Fruit fly (Drosophila melanogaster) whole organism, embryonic: ENCODE measurements around the gene CG44437.
A peak's percentile ranks its signal among the peaks of the same experiment; 100 is the strongest.

Experiments used
- Abd-B ChIP-seq: fragments of 200-800 bp; sonication (Bioruptor generic); optimal IDR thresholded peaks from 2 replicates; lab custom pipeline; 2018; ENCODE audit warnings: missing biosample characterization, mild to moderate bottlenecking, missing genetic modification characterization, moderate library complexity
- CG11504 ChIP-seq: fragments of 200-800 bp; sonication (Bioruptor generic); optimal IDR thresholded peaks from 3 replicates; lab custom pipeline; 2019; ENCODE audit warnings: missing biosample characterization, mild to moderate bottlenecking, missing genetic modification characterization, moderate library complexity
- CG11560 ChIP-seq: fragments of 200-800 bp; sonication (Bioruptor generic); IDR thresholded peaks from 3 replicates; pipeline ENCODE4 v1.3.6; 2022; ENCODE audit warnings: missing biosample characterization, missing genetic modification characterization
- CG12219 ChIP-seq: fragments of 200-800 bp; sonication (Bioruptor generic); optimal IDR thresholded peaks from 3 replicates; lab custom pipeline; 2018; ENCODE audit warnings: missing biosample characterization, mild to moderate bottlenecking, missing genetic modification characterization
- CG12659 ChIP-seq: fragments of 200-800 bp; sonication (Bioruptor generic); optimal IDR thresholded peaks from 3 replicates; lab custom pipeline; 2017; ENCODE audit warnings: mild to moderate bottlenecking, missing biosample characterization, missing genetic modification reagents, missing genetic modification characterization
- CG12942 ChIP-seq: fragments of 200-800 bp; sonication (Bioruptor generic); optimal IDR thresholded peaks from 3 replicates; lab custom pipeline; 2016; ENCODE audit warnings: missing biosample characterization, missing genetic modification characterization
- CG13287 ChIP-seq: fragments of 200-800 bp; sonication (Bioruptor generic); IDR thresholded peaks from 2 replicates; pipeline ENCODE4 v1.3.6; 2022; ENCODE audit warnings: missing biosample characterization, missing genetic modification characterization; ENCODE audit not compliant: partially characterized antibody
- CG13894 ChIP-seq: fragments of 200-800 bp; sonication (Bioruptor generic); optimal IDR thresholded peaks from 3 replicates; lab custom pipeline; 2018; ENCODE audit warnings: missing biosample characterization, mild to moderate bottlenecking, missing genetic modification characterization, moderate library complexity
- CG14441 ChIP-seq: fragments of 200-800 bp; sonication (Bioruptor generic); IDR thresholded peaks from 2 replicates; pipeline ENCODE4 v1.3.6; 2022; ENCODE audit warnings: missing biosample characterization, missing genetic modification characterization
- CG1529 ChIP-seq: fragments of 200-800 bp; sonication (Bioruptor generic); optimal IDR thresholded peaks from 3 replicates; lab custom pipeline; 2018; ENCODE audit warnings: missing biosample characterization, missing genetic modification characterization
- CG15514 ChIP-seq: fragments of 200-800 bp; sonication (Bioruptor generic); optimal IDR thresholded peaks from 3 replicates; lab custom pipeline; 2017; ENCODE audit warnings: missing biosample characterization, missing genetic modification characterization, mild to moderate bottlenecking, moderate library complexity, missing genetic modification reagents
- CG17568 ChIP-seq: fragments of 200-800 bp; sonication (Bioruptor generic); optimal IDR thresholded peaks from 2 replicates; lab custom pipeline; 2018; ENCODE audit warnings: missing biosample characterization, mild to moderate bottlenecking, missing genetic modification characterization, moderate library complexity
- CG1832 ChIP-seq: fragments of 200-800 bp; sonication (Bioruptor generic); optimal IDR thresholded peaks from 2 replicates; lab custom pipeline; 2017; ENCODE audit warnings: missing biosample characterization, mild to moderate bottlenecking, missing genetic modification characterization, inconsistent platforms
- CG2889 ChIP-seq: fragments of 200-800 bp; sonication (Bioruptor generic); IDR thresholded peaks from 3 replicates; pipeline ENCODE4 v1.3.6; 2022; ENCODE audit warnings: missing biosample characterization, missing genetic modification characterization
- CG31224 ChIP-seq: fragments of 200-800 bp; sonication (Bioruptor generic); IDR thresholded peaks from 2 replicates; pipeline ENCODE4 v1.3.6; 2022; ENCODE audit warnings: missing biosample characterization, missing genetic modification characterization
- CG4282 ChIP-seq: fragments of 200-800 bp; sonication (Bioruptor generic); optimal IDR thresholded peaks from 2 replicates; lab custom pipeline; 2016; ENCODE audit warnings: missing biosample characterization, missing genetic modification characterization
- CG4617 ChIP-seq: fragments of 200-800 bp; sonication (Bioruptor generic); optimal IDR thresholded peaks from 3 replicates; lab custom pipeline; 2016; ENCODE audit warnings: missing biosample characterization, missing genetic modification characterization, borderline replicate concordance
- CG6813 ChIP-seq: fragments of 200-800 bp; sonication (Bioruptor generic); optimal IDR thresholded peaks from 2 replicates; lab custom pipeline; 2017; ENCODE audit warnings: missing biosample characterization, missing genetic modification characterization, mild to moderate bottlenecking, moderate library complexity, missing genetic modification reagents
- CG7271 ChIP-seq: fragments of 200-800 bp; sonication (Bioruptor generic); optimal IDR thresholded peaks from 2 replicates; lab custom pipeline; 2018; ENCODE audit warnings: missing biosample characterization, mild to moderate bottlenecking, missing genetic modification characterization, moderate library complexity
- CG7963 ChIP-seq: fragments of 200-800 bp; sonication (Bioruptor generic); IDR thresholded peaks from 3 replicates; pipeline ENCODE4 v1.3.6; 2022; ENCODE audit warnings: missing biosample characterization, missing genetic modification characterization; ENCODE audit not compliant: partially characterized antibody
- CG8359 ChIP-seq: fragments of 200-800 bp; sonication (Bioruptor generic); optimal IDR thresholded peaks from 2 replicates; lab custom pipeline; 2017; ENCODE audit warnings: missing biosample characterization, mild to moderate bottlenecking, missing genetic modification characterization, borderline replicate concordance
- CG9215 ChIP-seq: fragments of 200-800 bp; sonication (Bioruptor generic); IDR thresholded peaks from 2 replicates; pipeline ENCODE4 v1.3.6; 2022; ENCODE audit warnings: missing biosample characterization, missing genetic modification characterization
- Eip74EF ChIP-seq, 2 experiments: fragments of 200-800 bp in 1 of 2; fragments of >200 bp in 1 of 2; sonication (Bioruptor generic) in 1 of 2; optimal IDR thresholded peaks; 2 replicates each; lab custom pipeline; 2017 to 2019; ENCODE audit warnings: missing biosample characterization in 2 of 2, missing genetic modification characterization in 2 of 2, mild to moderate bottlenecking in 1 of 2, moderate library complexity in 1 of 2
- HLHmδ ChIP-seq: fragments of 200-800 bp; sonication (Bioruptor generic); optimal IDR thresholded peaks from 2 replicates; lab custom pipeline; 2018; ENCODE audit warnings: missing biosample characterization, mild to moderate bottlenecking, missing genetic modification characterization, moderate library complexity
- HmgZ ChIP-seq: fragments of 200-800 bp; sonication (Bioruptor generic); optimal IDR thresholded peaks from 2 replicates; lab custom pipeline; 2018; ENCODE audit warnings: missing biosample characterization, mild to moderate bottlenecking, missing genetic modification characterization
- Mes4 ChIP-seq: fragments of 200-800 bp; sonication (Bioruptor generic); optimal IDR thresholded peaks from 2 replicates; lab custom pipeline; 2016; ENCODE audit warnings: missing biosample characterization, missing genetic modification characterization
- Nf-YC ChIP-seq: fragments of 200-800 bp; optimal IDR thresholded peaks from 3 replicates; lab custom pipeline; 2019; ENCODE audit warnings: missing biosample characterization, mild to moderate bottlenecking, missing genetic modification characterization, moderate library complexity
- Rfx ChIP-seq: fragments of 200-800 bp; sonication (Bioruptor generic); IDR thresholded peaks from 2 replicates; pipeline ENCODE4 v1.3.6; 2022; ENCODE audit warnings: missing biosample characterization, missing genetic modification characterization
- Trl ChIP-seq, 3 experiments: fragments of >200 bp in 2 of 3; fragments of 200-800 bp in 1 of 3; sonication (Bioruptor generic) in 1 of 3; optimal IDR thresholded peaks; 2 replicates in 1 of 3; 3 replicates in 2 of 3; lab custom pipeline; 2016 to 2017; ENCODE audit warnings: missing biosample characterization in 1 of 3, missing genetic modification characterization in 1 of 3
- YL-1 ChIP-seq: fragments of 200-800 bp; sonication (Bioruptor generic); optimal IDR thresholded peaks from 3 replicates; lab custom pipeline; 2017; ENCODE audit warnings: missing biosample characterization, mild to moderate bottlenecking, missing genetic modification characterization
- ara ChIP-seq: fragments of 200-800 bp; sonication (Bioruptor generic); IDR thresholded peaks from 2 replicates; pipeline ENCODE4 v1.3.6; 2022; ENCODE audit warnings: missing biosample characterization, missing genetic modification characterization
- btn ChIP-seq: fragments of 200-800 bp; sonication (Bioruptor generic); optimal IDR thresholded peaks from 2 replicates; lab custom pipeline; 2016; ENCODE audit warnings: missing biosample characterization, missing genetic modification characterization
- chn ChIP-seq: fragments of 200-800 bp; sonication (Bioruptor generic); optimal IDR thresholded peaks from 2 replicates; lab custom pipeline; 2016; ENCODE audit warnings: missing biosample characterization, missing genetic modification characterization
- corto ChIP-seq: fragments of 200-800 bp; sonication (Bioruptor generic); optimal IDR thresholded peaks from 2 replicates; lab custom pipeline; 2016; ENCODE audit warnings: missing biosample characterization, mild to moderate bottlenecking, missing genetic modification characterization, moderate library complexity
- crol ChIP-seq: fragments of 200-800 bp; sonication (Bioruptor generic); IDR thresholded peaks from 2 replicates; pipeline ENCODE4 v1.3.6; 2022; ENCODE audit warnings: missing biosample characterization, missing genetic modification characterization
- crp ChIP-seq, 2 experiments: fragments of 200-800 bp; sonication (Bioruptor generic); optimal IDR thresholded peaks; 2 replicates in 1 of 2; 3 replicates in 1 of 2; lab custom pipeline; 2017; ENCODE audit warnings: missing biosample characterization in 2 of 2, missing genetic modification characterization in 2 of 2, mild to moderate bottlenecking in 1 of 2, moderate library complexity in 1 of 2
- dmrt11E ChIP-seq: fragments of 200-800 bp; sonication (Bioruptor generic); optimal IDR thresholded peaks from 3 replicates; lab custom pipeline; 2018; ENCODE audit warnings: missing biosample characterization, mild to moderate bottlenecking, missing genetic modification characterization, moderate library complexity
- exex ChIP-seq: fragments of 200-800 bp; sonication (Bioruptor generic); optimal IDR thresholded peaks from 4 replicates; lab custom pipeline; 2018; ENCODE audit warnings: missing biosample characterization, mild to moderate bottlenecking, missing genetic modification characterization, moderate library complexity
- inv ChIP-seq: fragments of 200-800 bp; sonication (Bioruptor generic); IDR thresholded peaks from 2 replicates; pipeline ENCODE4 v1.3.6; 2022; ENCODE audit warnings: missing biosample characterization, missing genetic modification characterization; ENCODE audit not compliant: partially characterized antibody
- oc ChIP-seq: fragments of 200-800 bp; sonication (Bioruptor generic); optimal IDR thresholded peaks from 2 replicates; lab custom pipeline; 2018; ENCODE audit warnings: missing biosample characterization, mild to moderate bottlenecking, missing genetic modification characterization, moderate library complexity
- odd ChIP-seq: fragments of 200-800 bp; sonication (Bioruptor generic); optimal IDR thresholded peaks from 2 replicates; lab custom pipeline; 2017; ENCODE audit warnings: missing biosample characterization, mild to moderate bottlenecking, missing genetic modification characterization
- otp ChIP-seq: fragments of 200-800 bp; sonication (Bioruptor generic); IDR thresholded peaks from 3 replicates; pipeline ENCODE4, ENCODE4 v1.3.6; 2022; ENCODE audit warnings: missing biosample characterization, missing genetic modification characterization
- ro ChIP-seq: fragments of 200-800 bp; sonication (Bioruptor generic); IDR thresholded peaks from 2 replicates; pipeline ENCODE4 v1.3.6; 2022; ENCODE audit warnings: missing biosample characterization, missing genetic modification characterization
- sc ChIP-seq, 3 experiments: fragments of >200 bp in 2 of 3; fragments of 200-800 bp in 1 of 3; sonication (Bioruptor generic) in 1 of 3; optimal IDR thresholded peaks; 2 replicates in 2 of 3; 3 replicates in 1 of 3; lab custom pipeline; 2017; ENCODE audit warnings: mild to moderate bottlenecking in 1 of 3, missing biosample characterization in 1 of 3, missing genetic modification characterization in 1 of 3, missing genetic modification reagents in 1 of 3
- sd ChIP-seq: fragments of 200-800 bp; sonication (Bioruptor generic); optimal IDR thresholded peaks from 3 replicates; lab custom pipeline; 2018; ENCODE audit warnings: missing biosample characterization, mild to moderate bottlenecking, missing genetic modification characterization, moderate library complexity
- sima ChIP-seq: fragments of 200-800 bp; sonication (Bioruptor generic); optimal IDR thresholded peaks from 2 replicates; lab custom pipeline; 2016; ENCODE audit warnings: missing biosample characterization, missing genetic modification characterization
- tna ChIP-seq: fragments of 200-800 bp; sonication (Bioruptor generic); IDR thresholded peaks from 2 replicates; pipeline ENCODE4 v1.3.6; 2022; ENCODE audit warnings: missing biosample characterization, missing genetic modification characterization; ENCODE audit not compliant: partially characterized antibody
- trem ChIP-seq: fragments of 200-800 bp; optimal IDR thresholded peaks from 3 replicates; lab custom pipeline; 2019; ENCODE audit warnings: missing biosample characterization, mild to moderate bottlenecking, missing genetic modification characterization, moderate library complexity

CG44437 gene

DNA sequence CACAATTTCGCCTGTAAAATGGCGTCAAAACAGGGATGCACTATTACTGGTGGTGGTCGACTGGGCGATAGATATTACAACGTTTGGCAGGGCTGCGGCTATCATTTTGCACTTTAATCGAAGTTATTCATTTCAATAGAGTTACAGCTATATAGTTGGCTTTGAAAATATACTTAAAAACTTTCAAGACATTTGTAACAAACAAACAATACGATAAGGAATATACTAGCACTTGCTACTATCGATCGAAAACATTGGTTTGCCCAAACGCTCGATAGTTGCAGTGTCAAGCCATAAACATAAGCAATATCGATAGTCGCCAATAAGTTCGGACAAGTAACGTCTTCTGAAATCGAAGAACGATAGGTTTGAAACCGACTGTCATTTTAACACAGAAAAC lies 42.6 kb downstream of the CG44437 start, which contains the start of the genes Bap60 and CG12096 (continued):
- TF ChIP-seq exex (no peak), CG15514 (GFP tag; lab: Kevin White, UChicago) (peak; percentile 68), CG12219 (GFP tag; lab: Kevin White, UChicago) (peak; percentile 35), sima (peak; percentile 11), sc (optimal IDR thresholded peaks at IDR 0.05; lab: Kevin White, UChicago) (no peak), sc (GFP tag; optimal IDR thresholded peaks at IDR 0.05; lab: Kevin White, UChicago) (no peak), CG31224 (peak; percentile 27; the same call in 1 of the 2 replicates), CG1832 (GFP tag; lab: Kevin White, UChicago) (no peak), CG7963 (peak; percentile 81), chn (GFP tag; lab: Kevin White, UChicago) (peak; percentile 55), CG9215 (GFP tag; lab: Robert Waterston, UW) (peak; percentile 80), CG17568 (GFP tag; lab: Kevin White, UChicago) (no peak), Mes4 (GFP tag; lab: Kevin White, UChicago) (peak; percentile 59), ara (GFP tag; lab: Robert Waterston, UW) (peak; percentile 26; the same call in 1 of the 2 replicates), ro (GFP tag; lab: Robert Waterston, UW) (no peak), Eip74EF (GFP tag; optimal IDR thresholded peaks at IDR 0.05; lab: Kevin White, UChicago) (no peak), Abd-B (GFP tag; lab: Kevin White, UChicago) (peak; percentile 91), CG8359 (no peak), Rfx (peak; percentile 76), btn (GFP tag; lab: Kevin White, UChicago) (peak; percentile 34), HLHmδ (GFP tag; lab: Kevin White, UChicago) (no peak), inv (GFP tag; lab: Robert Waterston, UW) (peak; percentile 92), corto (GFP tag; lab: Kevin White, UChicago) (no peak), CG12659 (GFP tag; lab: Kevin White, UChicago) (peak; percentile 88), Trl (optimal IDR thresholded peaks at IDR 0.05; lab: Kevin White, UChicago) (no peak), Trl (GFP tag; optimal IDR thresholded peaks at IDR 0.05; lab: Kevin White, UChicago) (peak; percentile 46), CG11504 (tag; lab: Kevin White, UChicago) (no peak), CG12942 (GFP tag; lab: Kevin White, UChicago) (peak; percentile 72), crp (GFP tag; optimal IDR thresholded peaks at IDR 0.05; lab: Kevin White, UChicago) (peak in 1 of 2 experiments; percentile 45), CG4282 (GFP tag; lab: Kevin White, UChicago) (peak; percentile 0), YL-1 (peak; percentile 82), tna (peak; percentile 70; the same call in 1 of the 2 replicates), CG2889 (GFP tag; lab: Robert Waterston, UW) (0 out of 3 replicates have a peak, but pooled peaks have one; percentile 46), oc (tag; lab: Kevin White, UChicago) (no peak), HmgZ (tag; lab: Kevin White, UChicago) (peak; percentile 88), CG7271 (tag; lab: Kevin White, UChicago) (no peak), sd (tag; lab: Kevin White, UChicago) (no peak), CG4617 (GFP tag; lab: Kevin White, UChicago) (peak; percentile 68), odd (GFP tag; lab: Kevin White, UChicago) (peak; percentile 44), crol (GFP tag; lab: Robert Waterston, UW) (no peak), Nf-YC (peak; percentile 76), CG14441 (GFP tag; lab: Robert Waterston, UW) (peak; percentile 51; the same call in 1 of the 2 replicates), CG6813 (no peak), trem (peak; percentile 86), otp (GFP tag; lab: Robert Waterston, UW) (no peak), CG13894 (tag; lab: Kevin White, UChicago) (peak; percentile 63), dmrt11E (tag; lab: Kevin White, UChicago) (peak; percentile 69), CG13287 (GFP tag; lab: Robert Waterston, UW) (peak; percentile 95), CG1529 (peak; percentile 21), CG11560 (tag; lab: Robert Waterston, UW) (no peak)
